Worm (Caenorhabditis elegans) whole organism, L3 larva: ENCODE data around the gene C08A9.3.

Experiments
- R02D3.7 ChIP-seq: fragments of 150-350 bp; optimal IDR thresholded peaks from 2 replicates; lab custom pipeline; 2014; ENCODE audit warnings: missing biosample characterization, missing genetic modification characterization
- aly-2 ChIP-seq: fragments of 150-350 bp; optimal IDR thresholded peaks from 2 replicates; lab custom pipeline; 2014; ENCODE audit warnings: missing biosample characterization, missing genetic modification characterization
- ceh-16 ChIP-seq: sonication (generic microtip); optimal IDR thresholded peaks from 2 replicates; lab custom pipeline; 2017; ENCODE audit warnings: missing biosample characterization, missing genetic modification characterization
- egl-5 ChIP-seq: fragments of 150-350 bp; optimal IDR thresholded peaks from 2 replicates; lab custom pipeline; 2017; ENCODE audit warnings: missing biosample characterization, missing genetic modification reagents, missing genetic modification characterization, inconsistent platforms
- elt-1 ChIP-seq: fragments of 150-350 bp; optimal IDR thresholded peaks from 2 replicates; lab custom pipeline; 2014; ENCODE audit warnings: missing biosample characterization, missing genetic modification characterization
- eor-1 ChIP-seq, 2 experiments: fragments of 150-350 bp; optimal IDR thresholded peaks; 2 replicates each; lab custom pipeline; 2014 to 2018; ENCODE audit warnings: missing biosample characterization in 2 of 2, missing genetic modification characterization in 2 of 2
- fkh-10 ChIP-seq: sonication (generic microtip); optimal IDR thresholded peaks from 2 replicates; lab custom pipeline; 2017; ENCODE audit warnings: missing biosample characterization, missing genetic modification reagents, missing genetic modification characterization
- fkh-2 ChIP-seq: fragments of 150-350 bp; optimal IDR thresholded peaks from 2 replicates; lab custom pipeline; 2014; ENCODE audit warnings: missing biosample characterization, missing genetic modification reagents, missing genetic modification characterization
- lin-39 ChIP-seq: fragments of 150-350 bp; optimal IDR thresholded peaks from 2 replicates; lab custom pipeline; 2018; ENCODE audit warnings: missing biosample characterization, missing genetic modification reagents, missing genetic modification characterization
- lsy-12 ChIP-seq: sonication (generic microtip); optimal IDR thresholded peaks from 2 replicates; lab custom pipeline; 2016; ENCODE audit warnings: mild to moderate bottlenecking, missing genetic modification characterization, missing compliant biosample characterization
- mdl-1 ChIP-seq: fragments of 150-350 bp; optimal IDR thresholded peaks from 2 replicates; lab custom pipeline; 2014; ENCODE audit warnings: missing biosample characterization, missing genetic modification characterization
- mml-1 ChIP-seq: fragments of 150-350 bp; sonication (generic microtip); optimal IDR thresholded peaks from 3 replicates; lab custom pipeline; 2014; ENCODE audit warnings: missing biosample characterization, missing genetic modification characterization
- nfya-1 ChIP-seq: sonication (generic microtip); optimal IDR thresholded peaks from 2 replicates; lab custom pipeline; 2017; ENCODE audit warnings: missing genetic modification characterization, mild to moderate bottlenecking, missing compliant biosample characterization, antibody characterized with exemption, moderate library complexity; ENCODE audit not compliant: insufficient read depth
- nhr-11 ChIP-seq: fragments of 150-350 bp; optimal IDR thresholded peaks from 2 replicates; lab custom pipeline; 2014; ENCODE audit warnings: missing biosample characterization, missing genetic modification characterization
- nhr-237 ChIP-seq: fragments of 150-350 bp; optimal IDR thresholded peaks from 2 replicates; lab custom pipeline; 2014; ENCODE audit warnings: missing biosample characterization, missing genetic modification characterization
- nhr-25 ChIP-seq: sonication (generic microtip); optimal IDR thresholded peaks from 2 replicates; lab custom pipeline; 2017; ENCODE audit warnings: missing biosample characterization, missing genetic modification characterization
- pqm-1 ChIP-seq: fragments of 150-350 bp; optimal IDR thresholded peaks from 2 replicates; lab custom pipeline; 2017; ENCODE audit warnings: missing biosample characterization, missing genetic modification characterization, inconsistent platforms
- unc-39 ChIP-seq: sonication (generic microtip); optimal IDR thresholded peaks from 4 replicates; lab custom pipeline; 2017; ENCODE audit warnings: missing biosample characterization, missing genetic modification characterization
- unc-62 ChIP-seq: fragments of 150-350 bp; sonication (generic microtip); optimal IDR thresholded peaks from 4 replicates; lab custom pipeline; 2014; ENCODE audit warnings: missing biosample characterization, missing genetic modification reagents, missing genetic modification characterization
- ztf-4 ChIP-seq: fragments of 150-350 bp; optimal IDR thresholded peaks from 2 replicates; lab custom pipeline; 2014; ENCODE audit warnings: missing biosample characterization, missing genetic modification characterization

C08A9.3 gene

ce11 chrX:17042946-17043345 lies 50.2 kb downstream of the C08A9.3 start, which contains the start of gene F35B3.7:
Gene F35B3.7 (minus strand): TSS chrX:17043078.
- TF ChIP-seq lin-39 (peak; percentile 46), egl-5 (tag; lab: Kevin White, UChicago) (peak; percentile 48), lsy-12 (no peak), nhr-11 (tag; lab: Kevin White, UChicago) (peak; percentile 33), fkh-2 (tag; lab: Kevin White, UChicago) (no peak)

ce11 chrX:17041571-17041970 lies 51.5 kb downstream of the C08A9.3 start:
- TF ChIP-seq nhr-237 (tag; lab: Kevin White, UChicago) (no peak), elt-1 (tag; lab: Kevin White, UChicago) (no peak), R02D3.7 (tag; lab: Kevin White, UChicago) (no peak), ztf-4 (tag; lab: Kevin White, UChicago) (no peak), unc-62 (GFP tag; lab: Kevin White, UChicago) (no peak), ceh-16 (no peak), unc-39 (tag; lab: Kevin White, UChicago) (no peak)

DNA sequence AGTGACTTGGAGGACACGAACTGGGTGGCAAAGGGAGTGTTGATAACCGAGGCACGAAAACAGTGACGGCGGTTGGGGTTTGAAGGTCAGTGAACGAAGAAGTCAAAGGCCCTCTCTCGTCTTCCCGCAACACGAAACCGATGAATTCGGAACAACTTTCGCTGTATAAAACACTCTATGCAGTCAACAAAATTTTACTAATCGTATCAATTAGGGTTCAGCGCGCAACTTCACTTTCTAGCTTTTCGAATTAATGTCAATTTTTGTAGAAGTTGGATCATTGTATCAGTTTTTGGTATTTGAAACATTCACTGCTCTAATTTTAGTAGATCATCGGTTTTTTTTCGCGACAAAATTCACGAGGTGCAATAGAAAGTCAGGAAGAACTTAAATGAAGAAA lies 54.5 kb downstream of the C08A9.3 start:
- TF ChIP-seq lin-39 (no peak), fkh-10 (GFP tag; lab: Kevin White, UChicago) (no peak), eor-1 (tag; optimal IDR thresholded peaks at IDR 0.05; lab: Kevin White, UChicago) (no peak), nfya-1 (no peak), mdl-1 (tag; lab: Kevin White, UChicago) (no peak), aly-2 (no peak), nhr-25 (tag; lab: Kevin White, UChicago) (peak; percentile 4), mml-1 (no peak), pqm-1 (tag; lab: Kevin White, UChicago) (no peak)
